Fruit fly (Drosophila melanogaster) whole organism, prepupa: ENCODE measurements around the gene CG31077.

ENCODE experiments used
- Blimp-1 ChIP-seq: fragments of 200-800 bp; sonication (Bioruptor generic); optimal IDR thresholded peaks from 3 replicates; lab custom pipeline; 2017; ENCODE audit warnings: missing biosample characterization, missing genetic modification characterization, mild to moderate bottlenecking, moderate library complexity, missing genetic modification reagents
- CG16779 ChIP-seq: fragments of 200-800 bp; sonication (Bioruptor generic); optimal IDR thresholded peaks from 3 replicates; lab custom pipeline; 2017; ENCODE audit warnings: missing biosample characterization, mild to moderate bottlenecking, missing genetic modification characterization
- CG32006 ChIP-seq: fragments of 200-800 bp; sonication (Bioruptor generic); optimal IDR thresholded peaks from 3 replicates; lab custom pipeline; 2017; ENCODE audit warnings: missing biosample characterization, mild to moderate bottlenecking, missing genetic modification characterization
- CG4318 ChIP-seq: fragments of 200-800 bp; sonication (Bioruptor generic); optimal IDR thresholded peaks from 3 replicates; lab custom pipeline; 2017; ENCODE audit warnings: missing biosample characterization, mild to moderate bottlenecking, missing genetic modification characterization
- CG6276 ChIP-seq: fragments of 200-800 bp; sonication (Bioruptor generic); optimal IDR thresholded peaks from 2 replicates; lab custom pipeline; 2017; ENCODE audit warnings: missing biosample characterization, mild to moderate bottlenecking, missing genetic modification characterization
- CG9139 ChIP-seq: fragments of 200-800 bp; sonication (Bioruptor generic); optimal IDR thresholded peaks from 3 replicates; lab custom pipeline; 2017; ENCODE audit warnings: missing biosample characterization, mild to moderate bottlenecking, missing genetic modification characterization
- Ets21C ChIP-seq: fragments of 200-800 bp; sonication (Bioruptor generic); optimal IDR thresholded peaks from 3 replicates; lab custom pipeline; 2016; ENCODE audit warnings: missing biosample characterization, missing genetic modification characterization
- Gug ChIP-seq: fragments of 200-800 bp; sonication (Bioruptor generic); IDR thresholded peaks from 2 replicates; pipeline ENCODE4 v1.3.6; 2022; ENCODE audit warnings: missing biosample characterization, missing genetic modification characterization
- Hr4 ChIP-seq: fragments of 200-800 bp; sonication (Bioruptor generic); optimal IDR thresholded peaks from 3 replicates; lab custom pipeline; 2016; ENCODE audit warnings: missing biosample characterization, missing genetic modification characterization
- Lpt ChIP-seq: fragments of 200-800 bp; sonication (Bioruptor generic); optimal IDR thresholded peaks from 3 replicates; lab custom pipeline; 2016; ENCODE audit warnings: missing biosample characterization, missing genetic modification characterization
- OdsH ChIP-seq: fragments of 200-800 bp; sonication (Bioruptor generic); optimal IDR thresholded peaks from 3 replicates; lab custom pipeline; 2016; ENCODE audit warnings: missing biosample characterization, missing genetic modification characterization
- dsx ChIP-seq: fragments of 200-800 bp; optimal IDR thresholded peaks from 3 replicates; lab custom pipeline; 2019; ENCODE audit warnings: missing biosample characterization, mild to moderate bottlenecking, missing genetic modification characterization, moderate library complexity; ENCODE audit not compliant: poor library complexity, severe bottlenecking
- ss ChIP-seq, 2 experiments: fragments of 200-800 bp; sonication (Bioruptor generic); optimal IDR thresholded peaks; 2 replicates in 1 of 2; 3 replicates in 1 of 2; lab custom pipeline; 2017 to 2018; ENCODE audit warnings: mild to moderate bottlenecking in 2 of 2, missing biosample characterization in 2 of 2, missing genetic modification characterization in 2 of 2, moderate library complexity in 1 of 2
- svp ChIP-seq: fragments of 200-800 bp; sonication (Bioruptor generic); peaks from one replicate; lab custom pipeline; 2016; ENCODE audit warnings: missing biosample characterization, missing genetic modification characterization

- TF ChIP-seq Blimp-1 (GFP tag; lab: Kevin White, UChicago) (no peak), ss (GFP tag; optimal IDR thresholded peaks at IDR 0.05; lab: Kevin White, UChicago) (no peak), Lpt (GFP tag; lab: Kevin White, UChicago) (no peak), CG4318 (GFP tag; lab: Kevin White, UChicago) (no peak), dsx (GFP tag; lab: Kevin White, UChicago) (no peak), Hr4 (no peak), OdsH (no peak), CG9139 (GFP tag; lab: Kevin White, UChicago) (no peak), Gug (no peak), CG32006 (GFP tag; lab: Kevin White, UChicago) (no peak), svp (no peak), CG16779 (tag; lab: Kevin White, UChicago) (no peak), Ets21C (no peak), CG6276 (GFP tag; lab: Kevin White, UChicago) (no peak)
These were observed 18.6 kb downstream of the CG31077 start, which contains the start of gene CG17192 for dm6 chr3R:27018187-27018586.
